Fruit fly (Drosophila melanogaster): ENCODE results near the gene CG11262.
A peak's percentile ranks its signal among the peaks of the same experiment; 100 is the strongest.

The CG11262 gene

DNA sequence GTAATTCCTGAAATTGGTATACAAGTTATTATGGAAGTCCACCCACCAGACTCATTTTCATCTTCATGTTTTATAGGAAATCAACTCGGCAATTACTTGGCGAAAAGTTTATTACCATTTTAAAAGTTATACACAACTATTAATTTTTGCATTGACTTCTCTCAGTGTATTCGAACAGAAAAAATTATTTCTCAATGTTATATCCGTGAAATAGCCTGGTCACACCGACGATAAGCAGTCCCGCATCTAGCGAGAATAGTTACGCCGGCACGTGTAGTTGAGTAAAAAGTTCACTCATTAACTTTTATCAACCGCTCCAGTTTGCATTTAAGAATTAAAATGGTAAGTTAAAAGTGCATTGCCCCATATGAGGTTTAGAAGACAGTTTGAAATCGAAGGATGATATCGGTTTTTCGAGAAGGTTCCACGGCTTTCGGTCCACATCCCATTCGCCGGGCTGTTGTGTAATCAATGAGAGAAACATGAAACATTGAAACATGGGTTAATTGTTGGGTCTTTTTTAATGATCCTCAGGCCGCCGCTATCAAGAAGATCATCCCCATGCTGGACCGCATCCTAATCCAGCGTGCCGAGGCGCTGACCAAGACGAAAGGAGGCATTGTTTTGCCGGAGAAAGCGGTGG lies 21.0 kb downstream of the CG11262 start, which contains the start of gene CG11267 (continued):
- TF ChIP-seq chn (GFP tag; optimal IDR thresholded peaks at IDR 0.05) (peak; percentile 73), CG12155 (GFP tag; optimal IDR thresholded peaks at IDR 0.05) (peak; percentile 68), CG30403 (GFP tag; optimal IDR thresholded peaks at IDR 0.05) (peak; percentile 88), al (GFP tag; IDR thresholded peaks at IDR 0.05) (peak; percentile 90), pita (GFP tag; optimal IDR thresholded peaks at IDR 0.05) (no peak), CG11085 (GFP tag; IDR thresholded peaks at IDR 0.05) (peak; percentile 81), dpn (GFP tag; optimal IDR thresholded peaks at IDR 0.05) (peak; percentile 76), Dp (GFP tag; optimal IDR thresholded peaks at IDR 0.05) (no peak), CG34422 (GFP tag; IDR thresholded peaks at IDR 0.05) (peak; percentile 93), CHES-1-like (GFP tag; optimal IDR thresholded peaks at IDR 0.05) (peak; percentile 73), CG2889 (GFP tag; IDR thresholded peaks at IDR 0.05) (peak; percentile 69; the same call in 2 of the 3 replicates), CG32767 (GFP tag; IDR thresholded peaks at IDR 0.05) (peak; percentile 62), Asciz (GFP tag; optimal IDR thresholded peaks at IDR 0.05) (peak; percentile 78), CG6854 (GFP tag; optimal IDR thresholded peaks at IDR 0.05) (peak; percentile 77), hth (optimal IDR thresholded peaks at IDR 0.05) (no peak), CoRest (tag; optimal IDR thresholded peaks at IDR 0.05) (peak; percentile 84), CG15696 (tag; optimal IDR thresholded peaks at IDR 0.05) (peak; percentile 81), CG3281 (GFP tag; optimal IDR thresholded peaks at IDR 0.05) (peak; percentile 90)

DNA sequence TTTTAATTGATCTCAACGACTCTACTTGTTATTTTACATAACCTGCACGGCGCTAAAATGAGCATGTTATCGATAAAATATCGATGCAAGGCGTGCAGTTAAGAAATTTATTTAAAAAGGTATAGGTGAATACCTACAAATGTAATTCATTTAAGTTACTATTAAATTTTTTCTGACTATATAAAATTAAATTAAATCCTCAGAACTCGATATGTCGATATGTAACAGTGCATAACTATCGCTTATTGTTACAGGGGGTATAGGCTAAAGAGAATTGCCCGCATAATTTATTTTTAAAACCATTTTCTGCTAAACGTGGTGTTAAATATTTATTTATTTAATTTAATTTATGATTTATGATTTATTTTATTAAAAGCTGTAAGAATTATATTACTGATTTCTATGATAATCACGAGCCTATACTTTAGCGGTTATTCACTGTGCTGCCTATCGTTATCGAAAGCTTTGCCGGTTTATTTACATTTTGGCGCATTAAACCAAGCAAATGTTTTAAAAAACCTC lies 22.9 kb downstream of the CG11262 start, which contains the start of the genes mRpL20 and Icmt:
TSS of gene mRpL20 (minus strand) at position 65 of the 522 bp plus-strand sequence.
TSS of gene Icmt (plus strand) at position 464 of the 522 bp plus-strand sequence.
- TF ChIP-seq inv (GFP tag; IDR thresholded peaks at IDR 0.05; ENCODE audit: partially characterized antibody): peak; percentile 65
- peak in 1 of 3 experiments; percentile 82 for TF ChIP-seq Stat92E (GFP tag; optimal IDR thresholded peaks at IDR 0.05)
- TF ChIP-seq CG17359 (tag; optimal IDR thresholded peaks at IDR 0.05): peak; percentile 91
- peak; percentile 76 for TF ChIP-seq CG10654 (GFP tag; optimal IDR thresholded peaks at IDR 0.05)
- TF ChIP-seq CG4328 (GFP tag; optimal IDR thresholded peaks at IDR 0.05): peak; percentile 60
- TF ChIP-seq CG4282 (GFP tag; optimal IDR thresholded peaks at IDR 0.05): no peak
- no peak for TF ChIP-seq Hey (tag; optimal IDR thresholded peaks at IDR 0.05)
- peak; percentile 93 for TF ChIP-seq B-H2 (GFP tag; optimal IDR thresholded peaks at IDR 0.05)
- TF ChIP-seq NC2β (GFP tag; optimal IDR thresholded peaks at IDR 0.05): no peak
- peak; percentile 42 to 96 for TF ChIP-seq Hr51 (GFP tag; optimal IDR thresholded peaks at IDR 0.05)
- TF ChIP-seq tll (GFP tag; optimal IDR thresholded peaks at IDR 0.05): no peak
- no peak for TF ChIP-seq prd (optimal IDR thresholded peaks at IDR 0.05)
- TF ChIP-seq prd (GFP tag; IDR thresholded peaks at IDR 0.05): peak; percentile 99
- TF ChIP-seq gro (GFP tag; optimal IDR thresholded peaks at IDR 0.05): no peak
- peak; percentile 78 for TF ChIP-seq CG10431 (GFP tag; optimal IDR thresholded peaks at IDR 0.05)
- TF ChIP-seq B-H1 (GFP tag; IDR thresholded peaks at IDR 0.05): peak; percentile 90
- TF ChIP-seq ham (GFP tag; IDR thresholded peaks at IDR 0.05): peak; percentile 90
- TF ChIP-seq CG30403 (GFP tag; optimal IDR thresholded peaks at IDR 0.05): peak; percentile 93
- TF ChIP-seq sens (GFP tag): peak; percentile 94
- peak; percentile 93 for TF ChIP-seq gt (GFP tag; IDR thresholded peaks at IDR 0.05)
- peak; percentile 80 for TF ChIP-seq tna (GFP tag; IDR thresholded peaks at IDR 0.05; ENCODE audit: partially characterized antibody)
- no peak for TF ChIP-seq h (optimal IDR thresholded peaks at IDR 0.05)
- TF ChIP-seq CG12391 (tag; optimal IDR thresholded peaks at IDR 0.05): peak; percentile 95
- TF ChIP-seq TFAM (GFP tag; optimal IDR thresholded peaks at IDR 0.05): no peak
- TF ChIP-seq CG14014 (GFP tag; IDR thresholded peaks at IDR 0.05): peak; percentile 92
- peak; percentile 96 for TF ChIP-seq stc (GFP tag; IDR thresholded peaks at IDR 0.05)
- TF ChIP-seq CG13894 (tag; optimal IDR thresholded peaks at IDR 0.05): peak; percentile 85
- peak; percentile 85 for TF ChIP-seq Fer1 (GFP tag; optimal IDR thresholded peaks at IDR 0.05)
- TF ChIP-seq CG6254 (GFP tag; optimal IDR thresholded peaks at IDR 0.05): peak; percentile 49
- TF ChIP-seq az2 (GFP tag; optimal IDR thresholded peaks at IDR 0.05): peak; percentile 93
- TF ChIP-seq CG6175 (GFP tag; IDR thresholded peaks at IDR 0.05): peak; percentile 93
- TF ChIP-seq Sin3A (optimal IDR thresholded peaks at IDR 0.05): no peak
- TF ChIP-seq CHES-1-like (GFP tag; optimal IDR thresholded peaks at IDR 0.05): peak; percentile 19
- TF ChIP-seq CG14667 (GFP tag; IDR thresholded peaks at IDR 0.05): peak; percentile 98

Data from whole organism, embryonic.